Fruit fly (Drosophila melanogaster): ENCODE measurements around the gene CG11696.

Gene CG11696

DNA sequence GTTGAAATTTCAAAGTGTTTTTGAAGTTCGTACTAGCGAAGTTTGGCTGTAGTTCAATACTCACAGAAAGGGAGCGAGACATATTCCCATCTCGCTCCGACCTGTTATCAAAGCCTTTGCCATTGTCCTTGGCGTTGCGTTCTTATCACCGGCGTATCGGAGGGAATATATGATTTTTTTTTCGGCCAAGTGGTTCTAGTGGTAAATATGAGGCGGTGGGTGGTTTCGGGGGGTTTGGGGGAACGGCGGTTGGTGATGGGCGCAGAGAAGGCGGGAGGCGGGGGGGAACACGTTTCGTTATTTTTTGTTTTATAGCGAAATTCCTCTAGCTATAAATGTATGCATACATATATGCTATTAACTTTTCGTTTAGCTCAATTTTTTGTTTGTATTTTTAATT is 47.0 kb downstream of the CG11696 start (continued):
- TF ChIP-seq aop (GFP tag; IDR thresholded peaks at IDR 0.05) (no peak), chm (GFP tag; IDR thresholded peaks at IDR 0.05) (no peak), CG7372 (GFP tag; IDR thresholded peaks at IDR 0.05) (no peak), CTCF (GFP tag; optimal IDR thresholded peaks at IDR 0.05) (no peak), CG10654 (GFP tag; optimal IDR thresholded peaks at IDR 0.05) (no peak), Adf1 (GFP tag; IDR thresholded peaks at IDR 0.05) (no peak), CG7928 (GFP tag; optimal IDR thresholded peaks at IDR 0.05) (no peak), row (GFP tag; IDR thresholded peaks at IDR 0.05) (peak; percentile 44), pzg (GFP tag; optimal IDR thresholded peaks at IDR 0.05) (peak; percentile 5), CG32532 (GFP tag; IDR thresholded peaks at IDR 0.05) (0 out of 2 replicates have a peak, but pooled peaks have one; percentile 11), vvl (GFP tag; IDR thresholded peaks at IDR 0.05) (no peak), CG4424 (GFP tag; optimal IDR thresholded peaks at IDR 0.05) (no peak), salm (tag; optimal IDR thresholded peaks at IDR 0.05) (no peak), chinmo (GFP tag; IDR thresholded peaks at IDR 0.05; ENCODE audit: partially characterized antibody) (0 out of 4 replicates have a peak, but pooled peaks have one; percentile 49), grn (GFP tag; optimal IDR thresholded peaks at IDR 0.05) (no peak), CG10543 (GFP tag; optimal IDR thresholded peaks at IDR 0.05) (peak; percentile 35), Med (GFP tag) (peak; percentile 40), CG15073 (GFP tag; optimal IDR thresholded peaks at IDR 0.05) (no peak), Hr51 (GFP tag; optimal IDR thresholded peaks at IDR 0.05) (no peak), CG16863 (GFP tag; optimal IDR thresholded peaks at IDR 0.05) (no peak)

- TF ChIP-seq ewg (GFP tag; optimal IDR thresholded peaks at IDR 0.05), result peak; percentile 64
- peak; percentile 4 for TF ChIP-seq Bgb (GFP tag; IDR thresholded peaks at IDR 0.05; ENCODE audit: partially characterized antibody)
- TF ChIP-seq zen2 (GFP tag; IDR thresholded peaks at IDR 0.05; ENCODE audit: partially characterized antibody), result peak; percentile 4
- no peak for TF ChIP-seq Adf1 (GFP tag; IDR thresholded peaks at IDR 0.05)
- no peak for TF ChIP-seq CG12659 (GFP tag; optimal IDR thresholded peaks at IDR 0.05)
- TF ChIP-seq E2f2 (GFP tag; IDR thresholded peaks at IDR 0.05), result peak; percentile 85
- TF ChIP-seq bcd (GFP tag; optimal IDR thresholded peaks at IDR 0.05), result no peak
- no peak for TF ChIP-seq salm (tag; optimal IDR thresholded peaks at IDR 0.05)
- no peak for TF ChIP-seq p53 (GFP tag; optimal IDR thresholded peaks at IDR 0.05)
- TF ChIP-seq Hmx (GFP tag; optimal IDR thresholded peaks at IDR 0.05), result no peak
- no peak for TF ChIP-seq Hand (GFP tag; optimal IDR thresholded peaks at IDR 0.05)
- no peak for TF ChIP-seq CG12744 (GFP tag; optimal IDR thresholded peaks at IDR 0.05)
- no peak for TF ChIP-seq Poxn (GFP tag; IDR thresholded peaks at IDR 0.05)
- peak; percentile 27 for TF ChIP-seq bbx (GFP tag; IDR thresholded peaks at IDR 0.05; ENCODE audit: partially characterized antibody)
- TF ChIP-seq Dp (GFP tag; optimal IDR thresholded peaks at IDR 0.05), result peak; percentile 82
- peak; percentile 73; the same call in 3 of the 4 replicates for TF ChIP-seq Dll (GFP tag; IDR thresholded peaks at IDR 0.05; ENCODE audit: partially characterized antibody)
- peak; percentile 26; the same call in 2 of the 3 replicates for TF ChIP-seq Opbp (GFP tag; IDR thresholded peaks at IDR 0.05; ENCODE audit: partially characterized antibody)
- TF ChIP-seq CG7963 (GFP tag; IDR thresholded peaks at IDR 0.05; ENCODE audit: partially characterized antibody), result 0 out of 3 replicates have a peak, but pooled peaks have one; percentile 9
- no peak for TF ChIP-seq kni (GFP tag; optimal IDR thresholded peaks at IDR 0.05)
- no peak for TF ChIP-seq wek (GFP tag; optimal IDR thresholded peaks at IDR 0.05)
- peak; percentile 3 for TF ChIP-seq nmo (GFP tag; optimal IDR thresholded peaks at IDR 0.05)
- TF ChIP-seq CG11560 (tag; IDR thresholded peaks at IDR 0.05), result no peak
- TF ChIP-seq ara (GFP tag; IDR thresholded peaks at IDR 0.05), result no peak
- TF ChIP-seq ken (GFP tag; IDR thresholded peaks at IDR 0.05), result no peak
- TF ChIP-seq CG3065 (GFP tag; optimal IDR thresholded peaks at IDR 0.05), result no peak
- TF ChIP-seq CG6791 (GFP tag; IDR thresholded peaks at IDR 0.05; ENCODE audit: partially characterized antibody), result peak; percentile 5; the same call in 2 of the 3 replicates
- TF ChIP-seq CG2116 (GFP tag; optimal IDR thresholded peaks at IDR 0.05), result peak; percentile 90
- TF ChIP-seq Dref (GFP tag; IDR thresholded peaks at IDR 0.05), result peak; percentile 66
- peak; percentile 39; the same call in 1 of the 2 replicates for TF ChIP-seq hbn (GFP tag; IDR thresholded peaks at IDR 0.05; ENCODE audit: partially characterized antibody)
- TF ChIP-seq Sin3A (optimal IDR thresholded peaks at IDR 0.05), result peak; percentile 80
- TF ChIP-seq CG7357 (GFP tag; IDR thresholded peaks at IDR 0.05), result no peak
- peak; percentile 10 for TF ChIP-seq CG17186 (GFP tag; optimal IDR thresholded peaks at IDR 0.05)
Observed at dm6 chrX:11621315-11621865, 47.9 kb downstream of the CG11696 start.

All from whole organism, embryonic.